Fruit fly (Drosophila melanogaster) whole organism, embryonic: ENCODE results near the gene Mst85C.

Source experiments
- Antp ChIP-seq: fragments of 200-800 bp; sonication (Bioruptor generic); optimal IDR thresholded peaks from 3 replicates; lab custom pipeline; 2016; ENCODE audit warnings: missing biosample characterization, missing genetic modification characterization
- Blimp-1 ChIP-seq: fragments of 200-800 bp; sonication (Bioruptor generic); optimal IDR thresholded peaks from 3 replicates; lab custom pipeline; 2018; ENCODE audit warnings: missing biosample characterization, missing genetic modification characterization, mild to moderate bottlenecking, moderate library complexity, missing genetic modification reagents
- BtbVII ChIP-seq: fragments of 200-800 bp; sonication (Bioruptor generic); optimal IDR thresholded peaks from 3 replicates; lab custom pipeline; 2017; ENCODE audit warnings: missing biosample characterization, mild to moderate bottlenecking, missing genetic modification characterization
- CG11560 ChIP-seq: fragments of 200-800 bp; sonication (Bioruptor generic); IDR thresholded peaks from 3 replicates; pipeline ENCODE4 v1.3.6; 2022; ENCODE audit warnings: missing biosample characterization, missing genetic modification characterization
- CG12391 ChIP-seq: fragments of 200-800 bp; sonication (Bioruptor generic); optimal IDR thresholded peaks from 3 replicates; lab custom pipeline; 2018; ENCODE audit warnings: missing biosample characterization, mild to moderate bottlenecking, missing genetic modification characterization, moderate library complexity
- CG1529 ChIP-seq: fragments of 200-800 bp; sonication (Bioruptor generic); optimal IDR thresholded peaks from 3 replicates; lab custom pipeline; 2018; ENCODE audit warnings: missing biosample characterization, missing genetic modification characterization
- CG15514 ChIP-seq: fragments of 200-800 bp; sonication (Bioruptor generic); optimal IDR thresholded peaks from 3 replicates; lab custom pipeline; 2017; ENCODE audit warnings: missing biosample characterization, missing genetic modification characterization, mild to moderate bottlenecking, moderate library complexity, missing genetic modification reagents
- CG1603 ChIP-seq: fragments of 200-800 bp; sonication (Bioruptor generic); optimal IDR thresholded peaks from 2 replicates; lab custom pipeline; 2019; ENCODE audit warnings: missing biosample characterization, mild to moderate bottlenecking, missing genetic modification characterization, moderate library complexity
- CG1647 ChIP-seq: fragments of 200-800 bp; sonication (Bioruptor generic); optimal IDR thresholded peaks from 3 replicates; lab custom pipeline; 2016; ENCODE audit warnings: missing biosample characterization, missing genetic modification characterization
- CG16779 ChIP-seq: fragments of 200-800 bp; sonication (Bioruptor generic); IDR thresholded peaks from 2 replicates; pipeline ENCODE4 v1.3.6; 2022; ENCODE audit warnings: missing biosample characterization, missing genetic modification characterization
- CG16815 ChIP-seq: fragments of 200-800 bp; sonication (Bioruptor generic); optimal IDR thresholded peaks from 3 replicates; lab custom pipeline; 2017; ENCODE audit warnings: missing biosample characterization, mild to moderate bottlenecking, missing genetic modification characterization
- CG16863 ChIP-seq: fragments of 200-800 bp; sonication (Bioruptor generic); optimal IDR thresholded peaks from 3 replicates; lab custom pipeline; 2016; ENCODE audit warnings: missing biosample characterization, missing genetic modification characterization
- CG17359 ChIP-seq: fragments of 200-800 bp; sonication (Bioruptor generic); optimal IDR thresholded peaks from 3 replicates; lab custom pipeline; 2018; ENCODE audit warnings: missing biosample characterization, mild to moderate bottlenecking, missing genetic modification characterization, moderate library complexity
- CG17802 ChIP-seq: fragments of 200-800 bp; sonication (Bioruptor generic); optimal IDR thresholded peaks from 2 replicates; lab custom pipeline; 2018; ENCODE audit warnings: missing biosample characterization, mild to moderate bottlenecking, missing genetic modification characterization, moderate library complexity
- CG30431 ChIP-seq: fragments of 200-800 bp; sonication (Bioruptor generic); optimal IDR thresholded peaks from 2 replicates; lab custom pipeline; 2017; ENCODE audit warnings: missing biosample characterization, missing genetic modification characterization
- CG31388 ChIP-seq: fragments of 200-800 bp; sonication (Bioruptor generic); optimal IDR thresholded peaks from 2 replicates; lab custom pipeline; 2016; ENCODE audit warnings: missing biosample characterization, missing genetic modification characterization
- CG34376 ChIP-seq: fragments of 200-800 bp; sonication (Bioruptor generic); optimal IDR thresholded peaks from 2 replicates; lab custom pipeline; 2018; ENCODE audit warnings: missing biosample characterization, mild to moderate bottlenecking, missing genetic modification characterization
- CG3995 ChIP-seq: fragments of 200-800 bp; sonication (Bioruptor generic); optimal IDR thresholded peaks from 3 replicates; lab custom pipeline; 2016; ENCODE audit warnings: missing biosample characterization, missing genetic modification characterization
- CG42726 ChIP-seq: fragments of 200-800 bp; sonication (Bioruptor generic); IDR thresholded peaks from 2 replicates; pipeline ENCODE4 v1.3.6; 2022; ENCODE audit warnings: missing biosample characterization, missing genetic modification characterization; ENCODE audit not compliant: partially characterized antibody
- CG4854 ChIP-seq: fragments of 200-800 bp; sonication (Bioruptor generic); optimal IDR thresholded peaks from 2 replicates; lab custom pipeline; 2016; ENCODE audit warnings: missing biosample characterization, missing genetic modification characterization, inconsistent platforms
- CG6689 ChIP-seq: fragments of 200-800 bp; sonication (Bioruptor generic); IDR thresholded peaks from 2 replicates; pipeline ENCODE4 v1.3.6; 2022; ENCODE audit warnings: missing biosample characterization, missing genetic modification characterization
- CG7357 ChIP-seq: fragments of 200-800 bp; sonication (Bioruptor generic); IDR thresholded peaks from 3 replicates; pipeline ENCODE4 v1.3.6; 2022; ENCODE audit warnings: missing biosample characterization, missing genetic modification characterization
- CHES-1-like ChIP-seq: fragments of 200-800 bp; sonication (Bioruptor generic); optimal IDR thresholded peaks from 2 replicates; lab custom pipeline; 2016; ENCODE audit warnings: missing biosample characterization, missing genetic modification characterization
- D19B ChIP-seq: fragments of 200-800 bp; sonication (Bioruptor generic); optimal IDR thresholded peaks from 2 replicates; lab custom pipeline; 2017; ENCODE audit warnings: missing biosample characterization, mild to moderate bottlenecking, missing genetic modification characterization
- Deaf1 ChIP-seq: fragments of 200-800 bp; optimal IDR thresholded peaks from 3 replicates; lab custom pipeline; 2019; ENCODE audit warnings: missing biosample characterization, mild to moderate bottlenecking, missing genetic modification characterization, moderate library complexity
- Dp ChIP-seq: fragments of 200-800 bp; sonication (Bioruptor generic); optimal IDR thresholded peaks from 2 replicates; lab custom pipeline; 2018; ENCODE audit warnings: missing biosample characterization, mild to moderate bottlenecking, missing genetic modification characterization, moderate library complexity
- Dref ChIP-seq: fragments of 200-800 bp; sonication (Bioruptor generic); IDR thresholded peaks from 2 replicates; pipeline ENCODE4 v1.3.6; 2022; ENCODE audit warnings: missing biosample characterization, missing genetic modification characterization
- Drgx ChIP-seq: fragments of 200-800 bp; sonication (Bioruptor generic); IDR thresholded peaks from 2 replicates; pipeline ENCODE4 v1.3.6; 2022; ENCODE audit warnings: missing biosample characterization, missing genetic modification characterization
- Ets65A ChIP-seq: fragments of 200-800 bp; sonication (Bioruptor generic); peaks from one replicate; lab custom pipeline; 2016; ENCODE audit warnings: missing biosample characterization, missing genetic modification characterization
- Hsf ChIP-seq: fragments of 200-800 bp; sonication (Bioruptor generic); optimal IDR thresholded peaks from 3 replicates; lab custom pipeline; 2016; ENCODE audit warnings: missing biosample characterization, missing genetic modification characterization
- MTF-1 ChIP-seq: fragments of 200-800 bp; sonication (Bioruptor generic); optimal IDR thresholded peaks from 2 replicates; lab custom pipeline; 2018; ENCODE audit warnings: missing biosample characterization, mild to moderate bottlenecking, missing genetic modification characterization, borderline replicate concordance
- Pdp1 ChIP-seq, 2 experiments: fragments of 200-800 bp; sonication (Bioruptor generic); optimal IDR thresholded peaks; 3 replicates each; lab custom pipeline; 2016; ENCODE audit warnings: missing biosample characterization in 2 of 2, missing genetic modification characterization in 2 of 2, mild to moderate bottlenecking in 1 of 2, moderate library complexity in 1 of 2
- Sox102F ChIP-seq: fragments of 200-800 bp; sonication (Bioruptor generic); optimal IDR thresholded peaks from 2 replicates; lab custom pipeline; 2018; ENCODE audit warnings: missing biosample characterization, mild to moderate bottlenecking, missing genetic modification characterization, moderate library complexity
- Sry-β ChIP-seq: fragments of 200-800 bp; sonication (Bioruptor generic); optimal IDR thresholded peaks from 2 replicates; lab custom pipeline; 2018; ENCODE audit warnings: missing biosample characterization, mild to moderate bottlenecking, missing genetic modification characterization, moderate library complexity
- Ssrp ChIP-seq: fragments of 200-800 bp; sonication (Bioruptor generic); optimal IDR thresholded peaks from 2 replicates; lab custom pipeline; 2018; ENCODE audit warnings: missing biosample characterization, mild to moderate bottlenecking, missing genetic modification characterization, moderate library complexity
- amos ChIP-seq: fragments of 200-800 bp; sonication (Bioruptor generic); IDR thresholded peaks from 2 replicates; pipeline ENCODE4 v1.3.6; 2022; ENCODE audit warnings: missing biosample characterization, missing genetic modification characterization; ENCODE audit not compliant: partially characterized antibody
- ato ChIP-seq: fragments of 200-800 bp; sonication (Bioruptor generic); IDR thresholded peaks from 2 replicates; pipeline ENCODE4 v1.3.6; 2022; ENCODE audit warnings: missing biosample characterization, missing genetic modification characterization; ENCODE audit not compliant: partially characterized antibody
- bigmax ChIP-seq: fragments of 200-800 bp; sonication (Bioruptor generic); optimal IDR thresholded peaks from 2 replicates; lab custom pipeline; 2018; ENCODE audit warnings: missing biosample characterization, mild to moderate bottlenecking, missing genetic modification characterization
- cas ChIP-seq: fragments of 200-800 bp; sonication (Bioruptor generic); IDR thresholded peaks from 2 replicates; pipeline ENCODE4 v1.3.6; 2022; ENCODE audit warnings: missing biosample characterization, missing genetic modification characterization
- chif ChIP-seq, 2 experiments: fragments of 200-800 bp; sonication (Bioruptor generic); optimal IDR thresholded peaks; 3 replicates each; lab custom pipeline; 2016; ENCODE audit warnings: missing biosample characterization in 2 of 2, missing genetic modification characterization in 2 of 2
- crc ChIP-seq: fragments of 200-800 bp; sonication (Bioruptor generic); optimal IDR thresholded peaks from 2 replicates; lab custom pipeline; 2016; ENCODE audit warnings: missing biosample characterization, missing genetic modification characterization
- dati ChIP-seq: fragments of 200-800 bp; sonication (Bioruptor generic); IDR thresholded peaks from 2 replicates; pipeline ENCODE4 v1.3.6; 2022; ENCODE audit warnings: missing biosample characterization, missing genetic modification characterization
- fd96Cb ChIP-seq: fragments of 200-800 bp; sonication (Bioruptor generic); optimal IDR thresholded peaks from 2 replicates; lab custom pipeline; 2018; ENCODE audit warnings: missing biosample characterization, mild to moderate bottlenecking, missing genetic modification characterization, moderate library complexity
- gcm ChIP-seq: fragments of 200-800 bp; sonication (Bioruptor generic); optimal IDR thresholded peaks from 2 replicates; lab custom pipeline; 2019; ENCODE audit warnings: missing biosample characterization, mild to moderate bottlenecking, missing genetic modification characterization, moderate library complexity
- nom ChIP-seq: fragments of 200-800 bp; sonication (Bioruptor generic); optimal IDR thresholded peaks from 2 replicates; lab custom pipeline; 2017; ENCODE audit warnings: missing biosample characterization, missing genetic modification characterization, mild to moderate bottlenecking, moderate library complexity, missing genetic modification reagents
- pho ChIP-seq: fragments of 200-800 bp; sonication (Bioruptor generic); optimal IDR thresholded peaks from 2 replicates; lab custom pipeline; 2016; ENCODE audit warnings: missing biosample characterization, missing genetic modification characterization
- ranshi ChIP-seq: fragments of 200-800 bp; sonication (Bioruptor generic); IDR thresholded peaks from 2 replicates; pipeline ENCODE4 v1.3.6; 2022; ENCODE audit warnings: missing biosample characterization, missing genetic modification characterization
- row ChIP-seq: fragments of 200-800 bp; sonication (Bioruptor generic); IDR thresholded peaks from 3 replicates; pipeline ENCODE4 v1.3.6; 2022; ENCODE audit warnings: missing biosample characterization, missing genetic modification characterization
- run ChIP-seq: fragments of 200-800 bp; sonication (Bioruptor generic); optimal IDR thresholded peaks from 3 replicates; lab custom pipeline; 2018; ENCODE audit warnings: missing biosample characterization, mild to moderate bottlenecking, missing genetic modification characterization
- z ChIP-seq: fragments of 200-800 bp; sonication (Bioruptor generic); IDR thresholded peaks from 3 replicates; pipeline ENCODE4 v1.3.6; 2022; ENCODE audit warnings: missing biosample characterization, missing genetic modification characterization
- zfh2 ChIP-seq: fragments of 200-800 bp; sonication (Bioruptor generic); optimal IDR thresholded peaks from 2 replicates; lab custom pipeline; 2016; ENCODE audit warnings: missing biosample characterization, missing genetic modification characterization

Mst85C gene

dm6 chr3R:9039448-9039847 lies 9.0 kb upstream of the Mst85C start, which contains the start of gene neur (continued):
- TF ChIP-seq gcm (GFP tag; lab: Kevin White, UChicago): no peak
- TF ChIP-seq fd96Cb (tag; lab: Kevin White, UChicago): no peak
- TF ChIP-seq CG11560 (tag; lab: Robert Waterston, UW): no peak
- TF ChIP-seq CG15514 (GFP tag; lab: Kevin White, UChicago): peak; percentile 51
- TF ChIP-seq Ssrp (tag; lab: Kevin White, UChicago): peak; percentile 2
- TF ChIP-seq dati (GFP tag; lab: Robert Waterston, UW): no peak
- TF ChIP-seq CHES-1-like (GFP tag; lab: Kevin White, UChicago): peak; percentile 21
- peak; percentile 45 for TF ChIP-seq CG12391 (tag; lab: Kevin White, UChicago)
- TF ChIP-seq bigmax (GFP tag; lab: Kevin White, UChicago): no peak
- no peak for TF ChIP-seq Sox102F (GFP tag; lab: Kevin White, UChicago)
- TF ChIP-seq CG1529 (GFP tag; lab: Kevin White, UChicago): no peak
- TF ChIP-seq Deaf1: peak; percentile 26
- TF ChIP-seq crc (GFP tag; lab: Kevin White, UChicago): no peak
- peak; percentile 58; the same call in 1 of the 2 replicates for TF ChIP-seq ato (GFP tag; lab: Robert Waterston, UW)
- peak; percentile 35 for TF ChIP-seq Dp (GFP tag; lab: Kevin White, UChicago)
- no peak for TF ChIP-seq CG17802 (tag; lab: Kevin White, UChicago)
- TF ChIP-seq pho (GFP tag; lab: Kevin White, UChicago): no peak
- TF ChIP-seq amos (GFP tag; lab: Robert Waterston, UW): peak; percentile 77
- peak; percentile 29 for TF ChIP-seq CG1603
- TF ChIP-seq Ets65A (GFP tag; lab: Kevin White, UChicago): peak; percentile 91
- TF ChIP-seq z (GFP tag; lab: Robert Waterston, UW): no peak
- no peak for TF ChIP-seq run (tag; lab: Kevin White, UChicago)
- no peak for TF ChIP-seq ranshi (GFP tag; lab: Robert Waterston, UW)
- peak; percentile 77 for TF ChIP-seq row
- no peak for TF ChIP-seq CG17359 (tag; lab: Kevin White, UChicago)
- TF ChIP-seq BtbVII (GFP tag; lab: Kevin White, UChicago): peak; percentile 4
- TF ChIP-seq zfh2 (GFP tag; lab: Kevin White, UChicago): peak; percentile 18
- TF ChIP-seq Blimp-1 (GFP tag; lab: Kevin White, UChicago): no peak
- no peak for TF ChIP-seq CG16815
- TF ChIP-seq Sry-β (GFP tag; lab: Kevin White, UChicago): no peak
- no peak for TF ChIP-seq CG30431 (GFP tag; lab: Kevin White, UChicago)
- peak in 1 of 2 experiments; percentile 47 for TF ChIP-seq Pdp1 (GFP tag; optimal IDR thresholded peaks at IDR 0.05; lab: Kevin White, UChicago)
- TF ChIP-seq MTF-1 (GFP tag; lab: Kevin White, UChicago): no peak
- peak; percentile 35 for TF ChIP-seq CG4854
- no peak for TF ChIP-seq cas (GFP tag; lab: Robert Waterston, UW)
- no peak for TF ChIP-seq CG1647 (GFP tag; lab: Kevin White, UChicago)
- no peak for TF ChIP-seq CG7357 (GFP tag; lab: Robert Waterston, UW)
- no peak for TF ChIP-seq D19B (GFP tag; lab: Kevin White, UChicago)
- TF ChIP-seq CG6689 (GFP tag; lab: Robert Waterston, UW): no peak
- TF ChIP-seq Hsf (GFP tag; lab: Kevin White, UChicago): peak; percentile 53
- TF ChIP-seq CG3995 (GFP tag; lab: Kevin White, UChicago): peak; percentile 99
- no peak for TF ChIP-seq CG16863
- no peak for TF ChIP-seq CG31388 (GFP tag; lab: Kevin White, UChicago)
- TF ChIP-seq Antp: no peak
- TF ChIP-seq nom: no peak
- no peak for TF ChIP-seq Dref (GFP tag; lab: Robert Waterston, UW)
- 0 out of 2 replicates have a peak, but pooled peaks have one; percentile 35 for TF ChIP-seq CG42726 (GFP tag; lab: Robert Waterston, UW)
- TF ChIP-seq CG34376 (GFP tag; lab: Kevin White, UChicago): peak; percentile 19
- TF ChIP-seq chif (GFP tag; optimal IDR thresholded peaks at IDR 0.05; lab: Kevin White, UChicago): peak in 1 of 2 experiments; percentile 3
- no peak for TF ChIP-seq Drgx (GFP tag; lab: Robert Waterston, UW)
- TF ChIP-seq CG16779: no peak
